Worm (Caenorhabditis elegans) whole organism, young adult: ENCODE measurements around the gene ent-7.

ENCODE experiments used
- F52B5.7 ChIP-seq: sonication (generic microtip); optimal IDR thresholded peaks from 2 replicates; lab custom pipeline; 2016; ENCODE audit warnings: mild to moderate bottlenecking, missing genetic modification characterization, missing compliant biosample characterization
- K12H6.12 ChIP-seq: fragments of 200-800 bp; sonication (Bioruptor generic); optimal IDR thresholded peaks from 2 replicates; lab custom pipeline; 2018; ENCODE audit warnings: mild to moderate bottlenecking, missing genetic modification characterization, missing compliant biosample characterization
- akir-1 ChIP-seq: fragments of 200-800 bp; sonication (Bioruptor generic); optimal IDR thresholded peaks from 2 replicates; lab custom pipeline; 2018; ENCODE audit warnings: mild to moderate bottlenecking, missing genetic modification characterization, moderate library complexity, missing compliant biosample characterization
- attf-6 ChIP-seq: fragments of 200-800 bp; sonication (Bioruptor generic); IDR thresholded peaks from 2 replicates; pipeline ENCODE4 v1.3.6; 2022; ENCODE audit warnings: missing genetic modification reagents, missing genetic modification characterization, missing compliant biosample characterization
- dpl-1 ChIP-seq: fragments of 150-350 bp; optimal IDR thresholded peaks from 2 replicates; lab custom pipeline; 2014; ENCODE audit warnings: missing biosample characterization, missing genetic modification reagents, missing genetic modification characterization
- efl-1 ChIP-seq: fragments of 150-350 bp; optimal IDR thresholded peaks from 2 replicates; lab custom pipeline; 2014; ENCODE audit warnings: missing biosample characterization, missing genetic modification reagents, missing genetic modification characterization
- fkh-3 ChIP-seq: sonication (generic microtip); optimal IDR thresholded peaks from 2 replicates; lab custom pipeline; 2016; ENCODE audit warnings: mild to moderate bottlenecking, missing genetic modification characterization, missing compliant biosample characterization
- lag-1 ChIP-seq: fragments of 200-800 bp; sonication (Bioruptor generic); IDR thresholded peaks from 2 replicates; pipeline ENCODE4 v1.3.6; 2022; ENCODE audit warnings: missing genetic modification reagents, missing genetic modification characterization, missing compliant biosample characterization
- lin-35 ChIP-seq, 3 experiments: fragments of 150-350 bp in 2 of 3; sonication (generic microtip) in 1 of 3; optimal IDR thresholded peaks; 2 replicates each; lab custom pipeline; 2014 to 2018; ENCODE audit warnings: missing biosample characterization in 3 of 3, missing genetic modification characterization in 3 of 3, missing genetic modification reagents in 3 of 3
- pha-4 ChIP-seq: fragments of 150-350 bp; sonication (generic microtip); optimal IDR thresholded peaks from 2 replicates; lab custom pipeline; 2014; ENCODE audit warnings: missing biosample characterization, missing genetic modification reagents, missing genetic modification characterization
- unc-130 ChIP-seq: sonication (generic microtip); optimal IDR thresholded peaks from 2 replicates; lab custom pipeline; 2016; ENCODE audit warnings: missing genetic modification reagents, missing genetic modification characterization, missing compliant biosample characterization
- ztf-18 ChIP-seq: sonication (generic microtip); optimal IDR thresholded peaks from 2 replicates; lab custom pipeline; 2016; ENCODE audit warnings: missing genotype, mild to moderate bottlenecking, missing genetic modification characterization, missing compliant biosample characterization
- ztf-22 ChIP-seq: fragments of 200-800 bp; sonication (Bioruptor generic); optimal IDR thresholded peaks from 2 replicates; lab custom pipeline; 2018; ENCODE audit warnings: mild to moderate bottlenecking, missing genetic modification characterization, moderate library complexity, missing compliant biosample characterization

- TF ChIP-seq K12H6.12 (tag; lab: Kevin White, UChicago) (no peak), dpl-1 (GFP tag; lab: Kevin White, UChicago) (no peak), ztf-18 (tag; lab: Kevin White, UChicago) (no peak), attf-6 (no peak), lin-35 (GFP tag; optimal IDR thresholded peaks at IDR 0.05; lab: Kevin White, UChicago) (no peak), unc-130 (no peak), fkh-3 (tag; lab: Kevin White, UChicago) (no peak), ztf-22 (no peak), efl-1 (no peak), lag-1 (GFP tag; lab: Robert Waterston, UW) (no peak), akir-1 (GFP tag; lab: Kevin White, UChicago) (no peak), F52B5.7 (tag; lab: Kevin White, UChicago) (no peak), pha-4 (no peak)
These were observed 23.7 kb downstream of the ent-7 start, which contains the start of gene dhs-31 for ce11 chrIV:10040803-10041202.
